Fruit fly (Drosophila melanogaster) whole organism, embryonic: ENCODE results near the gene CG13311.

Experiments used
- Adf1 ChIP-seq: fragments of 200-800 bp; sonication (Bioruptor generic); IDR thresholded peaks from 2 replicates; pipeline ENCODE4 v1.3.6; 2022; ENCODE audit warnings: missing biosample characterization, missing genetic modification characterization
- Antp ChIP-seq: fragments of 200-800 bp; sonication (Bioruptor generic); optimal IDR thresholded peaks from 3 replicates; lab custom pipeline; 2016; ENCODE audit warnings: missing biosample characterization, missing genetic modification characterization
- CG11093 ChIP-seq: fragments of 200-800 bp; sonication (Bioruptor generic); IDR thresholded peaks from 3 replicates; pipeline ENCODE4 v1.3.6; 2022; ENCODE audit warnings: missing biosample characterization, missing genetic modification characterization
- CG11398 ChIP-seq: fragments of 200-800 bp; sonication (Bioruptor generic); optimal IDR thresholded peaks from 2 replicates; lab custom pipeline; 2016; ENCODE audit warnings: missing biosample characterization, missing genetic modification characterization
- CG11504 ChIP-seq: fragments of 200-800 bp; sonication (Bioruptor generic); optimal IDR thresholded peaks from 3 replicates; lab custom pipeline; 2019; ENCODE audit warnings: missing biosample characterization, mild to moderate bottlenecking, missing genetic modification characterization, moderate library complexity
- CG12071 ChIP-seq: fragments of 200-800 bp; sonication (Bioruptor generic); optimal IDR thresholded peaks from 3 replicates; lab custom pipeline; 2018; ENCODE audit warnings: missing biosample characterization, mild to moderate bottlenecking, missing genetic modification characterization
- CG15514 ChIP-seq: fragments of 200-800 bp; sonication (Bioruptor generic); optimal IDR thresholded peaks from 3 replicates; lab custom pipeline; 2017; ENCODE audit warnings: missing biosample characterization, missing genetic modification characterization, mild to moderate bottlenecking, moderate library complexity, missing genetic modification reagents
- CG17361 ChIP-seq: fragments of 200-800 bp; sonication (Bioruptor generic); IDR thresholded peaks from 3 replicates; pipeline ENCODE4 v1.3.6; 2022; ENCODE audit warnings: missing biosample characterization, missing genetic modification characterization
- CG17829 ChIP-seq: fragments of 200-800 bp; optimal IDR thresholded peaks from 2 replicates; lab custom pipeline; 2019; ENCODE audit warnings: missing biosample characterization, mild to moderate bottlenecking, missing genetic modification characterization, moderate library complexity
- CG2678 ChIP-seq: fragments of 200-800 bp; sonication (Bioruptor generic); optimal IDR thresholded peaks from 3 replicates; lab custom pipeline; 2019; ENCODE audit warnings: missing biosample characterization, mild to moderate bottlenecking, missing genetic modification characterization, moderate library complexity
- CG3065 ChIP-seq: fragments of 200-800 bp; sonication (Bioruptor generic); optimal IDR thresholded peaks from 2 replicates; lab custom pipeline; 2016; ENCODE audit warnings: missing biosample characterization, missing genetic modification characterization
- CG31441 ChIP-seq: fragments of 200-800 bp; sonication (Bioruptor generic); IDR thresholded peaks from 2 replicates; pipeline ENCODE4 v1.3.6; 2022; ENCODE audit warnings: missing biosample characterization, missing genetic modification characterization
- CG32532 ChIP-seq: fragments of 200-800 bp; sonication (Bioruptor generic); IDR thresholded peaks from 2 replicates; pipeline ENCODE4 v1.3.6; 2022; ENCODE audit warnings: missing biosample characterization, missing genetic modification characterization
- CG33557 ChIP-seq: fragments of 200-800 bp; sonication (Bioruptor generic); optimal IDR thresholded peaks from 2 replicates; lab custom pipeline; 2019; ENCODE audit warnings: missing biosample characterization, mild to moderate bottlenecking, missing genetic modification characterization, moderate library complexity
- CG34224 ChIP-seq: fragments of 200-800 bp; sonication (Bioruptor generic); IDR thresholded peaks from 3 replicates; pipeline ENCODE4 v1.3.6; 2022; ENCODE audit warnings: missing biosample characterization, missing genetic modification characterization; ENCODE audit not compliant: partially characterized antibody
- CG4404 ChIP-seq: fragments of 200-800 bp; sonication (Bioruptor generic); IDR thresholded peaks from 2 replicates; pipeline ENCODE4 v1.3.6; 2022; ENCODE audit warnings: missing biosample characterization, missing genetic modification characterization
- CG4617 ChIP-seq: fragments of 200-800 bp; sonication (Bioruptor generic); optimal IDR thresholded peaks from 3 replicates; lab custom pipeline; 2016; ENCODE audit warnings: missing biosample characterization, missing genetic modification characterization, borderline replicate concordance
- CG6272 ChIP-seq: fragments of 200-800 bp; sonication (Bioruptor generic); IDR thresholded peaks from 2 replicates; pipeline ENCODE4 v1.3.6; 2022; ENCODE audit warnings: missing biosample characterization, missing genetic modification characterization
- CG6689 ChIP-seq: fragments of 200-800 bp; sonication (Bioruptor generic); IDR thresholded peaks from 2 replicates; pipeline ENCODE4 v1.3.6; 2022; ENCODE audit warnings: missing biosample characterization, missing genetic modification characterization
- CrebB ChIP-seq: fragments of 200-800 bp; sonication (Bioruptor generic); optimal IDR thresholded peaks from 3 replicates; lab custom pipeline; 2018; ENCODE audit warnings: missing biosample characterization, mild to moderate bottlenecking, missing genetic modification characterization
- Dip2 ChIP-seq: fragments of 200-800 bp; sonication (Bioruptor generic); IDR thresholded peaks from 2 replicates; pipeline ENCODE4 v1.3.6; 2022; ENCODE audit warnings: missing biosample characterization, missing genetic modification characterization
- Elba2 ChIP-seq: fragments of 200-800 bp; sonication (Bioruptor generic); optimal IDR thresholded peaks from 3 replicates; lab custom pipeline; 2016; ENCODE audit warnings: missing biosample characterization, missing genetic modification characterization
- Gsc ChIP-seq: fragments of 200-800 bp; sonication (Bioruptor generic); IDR thresholded peaks from 2 replicates; pipeline ENCODE4 v1.3.6; 2022; ENCODE audit warnings: missing biosample characterization, missing genetic modification characterization
- HLH4C ChIP-seq: fragments of 200-800 bp; sonication (Bioruptor generic); IDR thresholded peaks from 3 replicates; pipeline ENCODE4 v1.3.6; 2022; ENCODE audit warnings: missing biosample characterization, missing genetic modification characterization; ENCODE audit not compliant: partially characterized antibody
- NFAT ChIP-seq: fragments of 200-800 bp; sonication (Bioruptor generic); IDR thresholded peaks from 2 replicates; pipeline ENCODE4 v1.3.6; 2022; ENCODE audit warnings: missing biosample characterization, missing genetic modification characterization
- NK7.1 ChIP-seq: fragments of 200-800 bp; sonication (Bioruptor generic); optimal IDR thresholded peaks from 3 replicates; lab custom pipeline; 2016; ENCODE audit warnings: missing biosample characterization, missing genetic modification characterization
- Neu2 ChIP-seq: fragments of 200-800 bp; sonication (Bioruptor generic); optimal IDR thresholded peaks from 3 replicates; lab custom pipeline; 2016; ENCODE audit warnings: missing biosample characterization, missing genetic modification characterization, borderline replicate concordance
- Ptx1 ChIP-seq: fragments of 200-800 bp; sonication (Bioruptor generic); IDR thresholded peaks from 2 replicates; pipeline ENCODE4 v1.3.6; 2022; ENCODE audit warnings: missing biosample characterization, missing genetic modification characterization
- Sry-β ChIP-seq: fragments of 200-800 bp; sonication (Bioruptor generic); optimal IDR thresholded peaks from 2 replicates; lab custom pipeline; 2018; ENCODE audit warnings: missing biosample characterization, mild to moderate bottlenecking, missing genetic modification characterization, moderate library complexity
- Xbp1 ChIP-seq: fragments of 200-800 bp; sonication (Bioruptor generic); optimal IDR thresholded peaks from 3 replicates; lab custom pipeline; 2016; ENCODE audit warnings: missing biosample characterization, mild to moderate bottlenecking, missing genetic modification characterization
- YL-1 ChIP-seq: fragments of 200-800 bp; sonication (Bioruptor generic); optimal IDR thresholded peaks from 3 replicates; lab custom pipeline; 2017; ENCODE audit warnings: missing biosample characterization, mild to moderate bottlenecking, missing genetic modification characterization
- aop ChIP-seq: fragments of 200-800 bp; sonication (Bioruptor generic); IDR thresholded peaks from 2 replicates; pipeline ENCODE4 v1.3.6; 2022; ENCODE audit warnings: missing biosample characterization, missing genetic modification characterization
- ato ChIP-seq: fragments of 200-800 bp; sonication (Bioruptor generic); IDR thresholded peaks from 2 replicates; pipeline ENCODE4 v1.3.6; 2022; ENCODE audit warnings: missing biosample characterization, missing genetic modification characterization; ENCODE audit not compliant: partially characterized antibody
- cg ChIP-seq: fragments of 200-800 bp; sonication (Bioruptor generic); optimal IDR thresholded peaks from 3 replicates; lab custom pipeline; 2019; ENCODE audit warnings: missing biosample characterization, mild to moderate bottlenecking, missing genetic modification characterization, moderate library complexity
- ci ChIP-seq: fragments of 200-800 bp; sonication (Bioruptor generic); IDR thresholded peaks from 3 replicates; pipeline ENCODE4 v1.3.6; 2022; ENCODE audit warnings: missing biosample characterization, missing genetic modification characterization
- da ChIP-seq: fragments of 200-800 bp; sonication (Bioruptor generic); optimal IDR thresholded peaks from 2 replicates; lab custom pipeline; 2016; ENCODE audit warnings: missing biosample characterization, missing genetic modification characterization
- grau ChIP-seq: fragments of 200-800 bp; optimal IDR thresholded peaks from 3 replicates; lab custom pipeline; 2019; ENCODE audit warnings: missing biosample characterization, mild to moderate bottlenecking, missing genetic modification characterization, moderate library complexity
- gsb ChIP-seq: fragments of 200-800 bp; sonication (Bioruptor generic); IDR thresholded peaks from 2 replicates; pipeline ENCODE4 v1.3.6; 2022; ENCODE audit warnings: missing biosample characterization, missing genetic modification characterization
- hkb ChIP-seq, 2 experiments: fragments of 200-800 bp in 1 of 2; fragments of >200 bp in 1 of 2; sonication (Bioruptor generic) in 1 of 2; IDR thresholded peaks in 1 of 2; optimal IDR thresholded peaks in 1 of 2; 2 replicates each; pipeline versions ENCODE4 v1.3.6 to Lab custom; 2017 to 2022; ENCODE audit warnings: missing biosample characterization in 1 of 2, missing genetic modification characterization in 1 of 2
- jing ChIP-seq: fragments of 200-800 bp; sonication (Bioruptor generic); optimal IDR thresholded peaks from 2 replicates; lab custom pipeline; 2018; ENCODE audit warnings: missing biosample characterization, mild to moderate bottlenecking, missing genetic modification characterization
- kah ChIP-seq: fragments of 200-800 bp; sonication (Bioruptor generic); optimal IDR thresholded peaks from 2 replicates; lab custom pipeline; 2018; ENCODE audit warnings: missing biosample characterization, mild to moderate bottlenecking, missing genetic modification characterization
- lilli ChIP-seq: fragments of 200-800 bp; sonication (Bioruptor generic); optimal IDR thresholded peaks from 3 replicates; lab custom pipeline; 2016; ENCODE audit warnings: missing biosample characterization, missing genetic modification characterization
- pros ChIP-seq: fragments of 200-800 bp; sonication (Bioruptor generic); optimal IDR thresholded peaks from 3 replicates; lab custom pipeline; 2019; ENCODE audit warnings: missing biosample characterization, mild to moderate bottlenecking, missing genetic modification characterization, moderate library complexity
- row ChIP-seq: fragments of 200-800 bp; sonication (Bioruptor generic); IDR thresholded peaks from 3 replicates; pipeline ENCODE4 v1.3.6; 2022; ENCODE audit warnings: missing biosample characterization, missing genetic modification characterization
- sens-2 ChIP-seq: fragments of 200-800 bp; sonication (Bioruptor generic); IDR thresholded peaks from 2 replicates; pipeline ENCODE4 v1.3.6; 2022; ENCODE audit warnings: missing biosample characterization, missing genetic modification characterization
- seq ChIP-seq: fragments of 200-800 bp; sonication (Bioruptor generic); IDR thresholded peaks from 2 replicates; pipeline ENCODE4 v1.3.6; 2022; ENCODE audit warnings: missing biosample characterization, missing genetic modification characterization
- slou ChIP-seq: fragments of 200-800 bp; sonication (Bioruptor generic); optimal IDR thresholded peaks from 3 replicates; lab custom pipeline; 2016; ENCODE audit warnings: missing biosample characterization, missing genetic modification characterization
- unc-4 ChIP-seq: fragments of 200-800 bp; sonication (Bioruptor generic); IDR thresholded peaks from 2 replicates; pipeline ENCODE4 v1.3.6; 2022; ENCODE audit warnings: missing biosample characterization, missing genetic modification characterization; ENCODE audit not compliant: partially characterized antibody
- vnd ChIP-seq: fragments of 200-800 bp; sonication (Bioruptor generic); IDR thresholded peaks from 3 replicates; pipeline ENCODE4 v1.3.6; 2022; ENCODE audit warnings: missing biosample characterization, missing genetic modification characterization; ENCODE audit not compliant: partially characterized antibody

Gene CG13311

dm6 chr3L:8772998-8773684 is 28.8 kb downstream of the CG13311 start (continued):
- TF ChIP-seq CG11504 (tag; lab: Kevin White, UChicago) (peak; percentile 79), da (GFP tag; lab: Kevin White, UChicago) (no peak), Dip2 (GFP tag; lab: Robert Waterston, UW) (no peak), HLH4C (GFP tag; lab: Robert Waterston, UW) (no peak), CG4617 (GFP tag; lab: Kevin White, UChicago) (peak; percentile 16), CG4404 (no peak), CG6689 (GFP tag; lab: Robert Waterston, UW) (peak; percentile 78), Ptx1 (GFP tag; lab: Robert Waterston, UW) (peak; percentile 72), Elba2 (GFP tag; lab: Kevin White, UChicago) (no peak), ci (peak; percentile 82), Adf1 (no peak), aop (GFP tag; lab: Robert Waterston, UW) (no peak), CG2678 (tag; lab: Kevin White, UChicago) (peak; percentile 86), CG6272 (GFP tag; lab: Robert Waterston, UW) (peak; percentile 70), CG33557 (GFP tag; lab: Kevin White, UChicago) (peak; percentile 79), unc-4 (GFP tag; lab: Robert Waterston, UW) (no peak), kah (GFP tag; lab: Kevin White, UChicago) (no peak), CG31441 (GFP tag; lab: Robert Waterston, UW) (peak; percentile 86), gsb (GFP tag; lab: Robert Waterston, UW) (no peak), slou (GFP tag; lab: Kevin White, UChicago) (no peak), CG34224 (GFP tag; lab: Robert Waterston, UW) (no peak), Neu2 (GFP tag; lab: Kevin White, UChicago) (no peak), Sry-β (no peak), Xbp1 (GFP tag; lab: Kevin White, UChicago) (peak; percentile 74), CG32532 (GFP tag; lab: Robert Waterston, UW) (0 out of 2 replicates have a peak, but pooled peaks have one; percentile 16), pros (GFP tag; lab: Kevin White, UChicago) (no peak), ato (no peak), NFAT (GFP tag; lab: Robert Waterston, UW) (no peak), YL-1 (no peak), lilli (peak; percentile 46), hkb (optimal IDR thresholded peaks at IDR 0.05; lab: Kevin White, UChicago) (no peak), hkb (GFP tag; IDR thresholded peaks at IDR 0.05; lab: Robert Waterston, UW) (peak; percentile 70), CG11398 (peak; percentile 39), CG15514 (GFP tag; lab: Kevin White, UChicago) (no peak), seq (GFP tag; lab: Robert Waterston, UW) (peak; percentile 76), Antp (GFP tag; lab: Kevin White, UChicago) (no peak), Gsc (GFP tag; lab: Robert Waterston, UW) (no peak), CrebB (peak; percentile 62), CG17829 (peak; percentile 81), NK7.1 (GFP tag; lab: Kevin White, UChicago) (peak; percentile 39), sens-2 (peak; percentile 34; the same call in 1 of the 2 replicates), CG17361 (GFP tag; lab: Robert Waterston, UW) (peak; percentile 86), CG12071 (GFP tag; lab: Kevin White, UChicago) (no peak), CG11093 (GFP tag; lab: Robert Waterston, UW) (0 out of 3 replicates have a peak, but pooled peaks have one; percentile 26), grau (tag; lab: Kevin White, UChicago) (peak; percentile 77), cg (GFP tag; lab: Kevin White, UChicago) (no peak), CG3065 (GFP tag; lab: Kevin White, UChicago) (peak; percentile 38), vnd (GFP tag; lab: Robert Waterston, UW) (no peak), row (GFP tag; lab: Robert Waterston, UW) (peak; percentile 83), jing (GFP tag; lab: Kevin White, UChicago) (peak; percentile 62)
